Worm (Caenorhabditis elegans) whole organism, young adult: ENCODE data around the gene Y47D7A.15.

Source experiments
- B0019.2 ChIP-seq: fragments of 200-800 bp; sonication (Bioruptor generic); conservative IDR thresholded peaks from 2 replicates; pipeline ENCODE4 v1.3.6; 2022; ENCODE audit warnings: missing genetic modification reagents, missing genetic modification characterization, missing compliant biosample characterization
- C06A6.2 ChIP-seq: fragments of 200-800 bp; sonication (Bioruptor generic); conservative IDR thresholded peaks from 2 replicates; pipeline ENCODE4 v1.3.6; 2022; ENCODE audit warnings: missing genetic modification characterization, missing compliant biosample characterization
- D2030.7 ChIP-seq: fragments of 200-800 bp; sonication (Bioruptor generic); IDR thresholded peaks from 2 replicates; pipeline ENCODE4 v1.3.6; 2022; ENCODE audit warnings: missing genetic modification reagents, missing genetic modification characterization, missing compliant biosample characterization
- F22D6.2 ChIP-seq: sonication (generic microtip); optimal IDR thresholded peaks from 2 replicates; lab custom pipeline; 2016; ENCODE audit warnings: mild to moderate bottlenecking, missing genetic modification characterization, missing compliant biosample characterization
- T26A5.8 ChIP-seq: sonication (generic microtip); optimal IDR thresholded peaks from 2 replicates; lab custom pipeline; 2016; ENCODE audit warnings: missing genetic modification characterization, missing compliant biosample characterization
- Y79H2A.3 ChIP-seq: fragments of 200-800 bp; sonication (Bioruptor generic); conservative IDR thresholded peaks from 2 replicates; pipeline ENCODE4 v1.3.6; 2022; ENCODE audit warnings: missing genetic modification reagents, missing genetic modification characterization, missing compliant biosample characterization
- ama-1 ChIP-seq, 3 experiments: fragments of 150-350 bp in 1 of 3; sonication (generic microtip) in 2 of 3; optimal IDR thresholded peaks; 2 replicates each; lab custom pipeline; 2014 to 2018; ENCODE audit warnings: missing biosample characterization in 2 of 3, missing genetic modification characterization in 2 of 3, missing genetic modification reagents in 2 of 3
- atf-7 ChIP-seq: sonication (generic microtip); optimal IDR thresholded peaks from 2 replicates; lab custom pipeline; 2017; ENCODE audit warnings: mild to moderate bottlenecking, missing genetic modification characterization, missing compliant biosample characterization
- attf-6 ChIP-seq: fragments of 200-800 bp; sonication (Bioruptor generic); IDR thresholded peaks from 2 replicates; pipeline ENCODE4 v1.3.6; 2022; ENCODE audit warnings: missing genetic modification reagents, missing genetic modification characterization, missing compliant biosample characterization
- cebp-1 ChIP-seq, 2 experiments: fragments of 200-800 bp in 1 of 2; sonication (Bioruptor generic) in 1 of 2; sonication (generic microtip) in 1 of 2; IDR thresholded peaks in 1 of 2; optimal IDR thresholded peaks in 1 of 2; 2 replicates each; pipeline versions ENCODE4 v1.3.6 to Lab custom; 2017 to 2022; ENCODE audit warnings: missing compliant biosample characterization in 2 of 2, missing genetic modification characterization in 2 of 2, mild to moderate bottlenecking in 1 of 2, missing genetic modification reagents in 1 of 2, moderate library complexity in 1 of 2
- ceh-79 ChIP-seq: sonication (generic microtip); optimal IDR thresholded peaks from 2 replicates; lab custom pipeline; 2017; ENCODE audit warnings: mild to moderate bottlenecking, missing genetic modification characterization, missing compliant biosample characterization
- ceh-91 ChIP-seq: fragments of 200-800 bp; sonication (Bioruptor generic); IDR thresholded peaks from 2 replicates; pipeline ENCODE4 v1.3.6; 2022; ENCODE audit warnings: missing genetic modification reagents, missing genetic modification characterization, missing compliant biosample characterization
- chd-7 ChIP-seq: sonication (generic microtip); optimal IDR thresholded peaks from 2 replicates; lab custom pipeline; 2016; ENCODE audit warnings: mild to moderate bottlenecking, missing genetic modification characterization, moderate library complexity, missing compliant biosample characterization
- die-1 ChIP-seq: sonication (generic microtip); optimal IDR thresholded peaks from 2 replicates; lab custom pipeline; 2016; ENCODE audit warnings: missing genotype, mild to moderate bottlenecking, missing genetic modification characterization, missing compliant biosample characterization
- dpff-1 ChIP-seq: sonication (generic microtip); optimal IDR thresholded peaks from 2 replicates; lab custom pipeline; 2017; ENCODE audit warnings: mild to moderate bottlenecking, missing genetic modification characterization, missing compliant biosample characterization
- ets-4 ChIP-seq: fragments of 200-800 bp; sonication (Bioruptor generic); optimal IDR thresholded peaks from 2 replicates; lab custom pipeline; 2018; ENCODE audit warnings: mild to moderate bottlenecking, missing genetic modification characterization, missing compliant biosample characterization
- hlh-26 ChIP-seq: fragments of 200-800 bp; sonication (Bioruptor generic); conservative IDR thresholded peaks from 2 replicates; pipeline ENCODE4 v1.3.6; 2022; ENCODE audit warnings: missing genetic modification reagents, missing genetic modification characterization, missing compliant biosample characterization
- hmg-1.2 ChIP-seq: fragments of 200-800 bp; sonication (Bioruptor generic); IDR thresholded peaks from 2 replicates; pipeline ENCODE4 v1.3.6; 2022; ENCODE audit warnings: missing genetic modification reagents, missing genetic modification characterization, missing compliant biosample characterization
- lag-1 ChIP-seq: fragments of 200-800 bp; sonication (Bioruptor generic); IDR thresholded peaks from 2 replicates; pipeline ENCODE4 v1.3.6; 2022; ENCODE audit warnings: missing genetic modification reagents, missing genetic modification characterization, missing compliant biosample characterization
- let-607 ChIP-seq, 2 experiments: fragments of 200-800 bp in 1 of 2; sonication (Bioruptor generic) in 1 of 2; sonication (generic microtip) in 1 of 2; optimal IDR thresholded peaks; 2 replicates each; lab custom pipeline; 2016 to 2018; ENCODE audit warnings: mild to moderate bottlenecking in 2 of 2, missing compliant biosample characterization in 2 of 2, missing genetic modification characterization in 2 of 2, moderate library complexity in 2 of 2, missing genotype in 1 of 2
- lin-26 ChIP-seq: fragments of 200-800 bp; sonication (Bioruptor generic); IDR thresholded peaks from 2 replicates; pipeline ENCODE4 v1.3.6; 2022; ENCODE audit warnings: missing genetic modification reagents, missing genetic modification characterization, missing compliant biosample characterization
- lin-35 ChIP-seq, 3 experiments: fragments of 150-350 bp in 2 of 3; sonication (generic microtip) in 1 of 3; optimal IDR thresholded peaks; 2 replicates each; lab custom pipeline; 2014 to 2018; ENCODE audit warnings: missing biosample characterization in 3 of 3, missing genetic modification characterization in 3 of 3, missing genetic modification reagents in 3 of 3
- mcd-1 ChIP-seq: fragments of 200-800 bp; sonication (Bioruptor generic); IDR thresholded peaks from 2 replicates; pipeline ENCODE4 v1.3.6; 2022; ENCODE audit warnings: missing genetic modification reagents, missing genetic modification characterization, missing compliant biosample characterization
- nfya-1 ChIP-seq: sonication (generic microtip); optimal IDR thresholded peaks from 2 replicates; lab custom pipeline; 2017; ENCODE audit warnings: antibody characterized with exemption, missing compliant biosample characterization, missing genetic modification characterization, borderline replicate concordance; ENCODE audit not compliant: insufficient read depth
- pha-4 ChIP-seq: fragments of 150-350 bp; sonication (generic microtip); optimal IDR thresholded peaks from 2 replicates; lab custom pipeline; 2014; ENCODE audit warnings: missing biosample characterization, missing genetic modification reagents, missing genetic modification characterization
- rpc-1 ChIP-seq, 2 experiments: fragments of 150-350 bp in 1 of 2; sonication (generic microtip) in 1 of 2; optimal IDR thresholded peaks; 2 replicates each; lab custom pipeline; 2014 to 2018; ENCODE audit warnings: missing biosample characterization in 1 of 2, missing genetic modification characterization in 1 of 2, missing genetic modification reagents in 1 of 2, missing genotype in 1 of 2
- unc-130 ChIP-seq: sonication (generic microtip); optimal IDR thresholded peaks from 2 replicates; lab custom pipeline; 2016; ENCODE audit warnings: missing genetic modification reagents, missing genetic modification characterization, missing compliant biosample characterization
- zfh-2 ChIP-seq: fragments of 200-800 bp; sonication (Bioruptor generic); conservative IDR thresholded peaks from 2 replicates; pipeline ENCODE4 v1.3.6; 2022; ENCODE audit warnings: missing genetic modification reagents, missing genetic modification characterization, missing compliant biosample characterization
- ztf-26 ChIP-seq: sonication (generic microtip); optimal IDR thresholded peaks from 2 replicates; lab custom pipeline; 2017; ENCODE audit warnings: missing genetic modification characterization, missing compliant biosample characterization
- ztf-6 ChIP-seq: fragments of 200-800 bp; sonication (Bioruptor generic); IDR thresholded peaks from 2 replicates; pipeline ENCODE4 v1.3.6; 2022; ENCODE audit warnings: missing genetic modification reagents, missing genetic modification characterization, missing compliant biosample characterization

Gene Y47D7A.15

ce11 chrV:4423860-4424401 lies 9.1 kb downstream of the Y47D7A.15 start, which contains the start of the genes Y47D7A.9 and Y47D7A.19:
TSS of gene Y47D7A.9 (minus strand) at chrV:4423960.
TSS of gene Y47D7A.19 (plus strand) at chrV:4424351.
- TF ChIP-seq F22D6.2 (no peak), hmg-1.2 (GFP tag; lab: Robert Waterston, UW) (no peak), mcd-1 (GFP tag; lab: Robert Waterston, UW) (no peak), ets-4 (GFP tag; lab: Kevin White, UChicago) (no peak), ceh-79 (tag; lab: Kevin White, UChicago) (no peak), ztf-26 (tag; lab: Kevin White, UChicago) (no peak), ceh-91 (GFP tag; lab: Robert Waterston, UW) (no peak), unc-130 (GFP tag; lab: Kevin White, UChicago) (no peak), D2030.7 (GFP tag; lab: Robert Waterston, UW) (no peak), C06A6.2 (no peak), lin-35 (GFP tag; optimal IDR thresholded peaks at IDR 0.05; lab: Kevin White, UChicago) (no peak)

- peak; percentile 35; the same call in 1 of the 2 replicates for TF ChIP-seq lin-26 (GFP tag; lab: Robert Waterston, UW)
- TF ChIP-seq zfh-2, result peak; percentile 70
- no peak for TF ChIP-seq T26A5.8 (tag; lab: Kevin White, UChicago)
Measured at ce11 chrV:4423087-4423486, 9.9 kb downstream of the Y47D7A.15 start.

- no peak for TF ChIP-seq attf-6
- TF ChIP-seq B0019.2 (GFP tag; lab: Robert Waterston, UW), result no peak
- no peak for TF ChIP-seq nfya-1 (tag; lab: Kevin White, UChicago)
- TF ChIP-seq ceh-91 (GFP tag; lab: Robert Waterston, UW), result no peak
- no peak for TF ChIP-seq ama-1 (optimal IDR thresholded peaks at IDR 0.05; lab: Kevin White, UChicago)
- no peak for TF ChIP-seq ama-1 (GFP tag; optimal IDR thresholded peaks at IDR 0.05; lab: Kevin White, UChicago)
- no peak for TF ChIP-seq ztf-6
Measured at ce11 chrV:4422127-4422526, 10.9 kb downstream of the Y47D7A.15 start, which contains the start of gene skr-7. TSS of gene skr-7 (plus strand) at chrV:4422427.

ce11 chrV:4421475-4421874 lies 11.5 kb downstream of the Y47D7A.15 start, which contains the start of gene skr-14:
TSS of gene skr-14 (minus strand) at chrV:4421575.
- TF ChIP-seq hlh-26 (GFP tag; lab: Robert Waterston, UW) (no peak), lin-35 (GFP tag; optimal IDR thresholded peaks at IDR 0.05; lab: Kevin White, UChicago) (no peak), lag-1 (GFP tag; lab: Robert Waterston, UW) (no peak), atf-7 (tag; lab: Kevin White, UChicago) (no peak)

ce11 chrV:4419767-4420322 lies 13.1 kb downstream of the Y47D7A.15 start, which contains the start of the genes Y47D7A.7 and Y47D7A.2:
TSS of gene Y47D7A.7 (minus strand) at chrV:4419867.
TSS of gene Y47D7A.2 (plus strand) at chrV:4420272.
- TF ChIP-seq die-1 (tag; lab: Kevin White, UChicago) (no peak), nfya-1 (tag; lab: Kevin White, UChicago) (no peak), pha-4 (tag; lab: Kevin White, UChicago) (no peak), rpc-1 (optimal IDR thresholded peaks at IDR 0.05; lab: Kevin White, UChicago) (no peak), rpc-1 (tag; optimal IDR thresholded peaks at IDR 0.05; lab: Kevin White, UChicago) (no peak), T26A5.8 (tag; lab: Kevin White, UChicago) (no peak), dpff-1 (no peak), let-607 (tag; optimal IDR thresholded peaks at IDR 0.05; lab: Kevin White, UChicago) (no peak), cebp-1 (GFP tag; IDR thresholded peaks at IDR 0.05; lab: Robert Waterston, UW) (no peak), cebp-1 (tag; optimal IDR thresholded peaks at IDR 0.05; lab: Kevin White, UChicago) (no peak), Y79H2A.3 (GFP tag; lab: Robert Waterston, UW) (no peak), chd-7 (tag; lab: Kevin White, UChicago) (no peak)
